Worm (Caenorhabditis elegans) whole organism, L4/young adult: ENCODE data around the gene F09F9.3.

ENCODE experiments used
- dao-5 ChIP-seq: sonication (generic microtip); optimal IDR thresholded peaks from 2 replicates; lab custom pipeline; 2016; ENCODE audit warnings: missing genotype, missing genetic modification characterization, moderate library complexity, missing compliant biosample characterization
- him-1 ChIP-seq: sonication (generic microtip); optimal IDR thresholded peaks from 2 replicates; lab custom pipeline; 2016; ENCODE audit warnings: missing genotype, missing genetic modification reagents, missing genetic modification characterization, missing compliant biosample characterization

ce11 chrX:4134855-4135254, 14.0 kb upstream of the F09F9.3 start, which contains the start of gene ZK470.2:
- TF ChIP-seq him-1 (tag; lab: Kevin White, UChicago) (no peak), dao-5 (tag; lab: Kevin White, UChicago) (no peak)
